ENCODE assay signal across 1 fruit fly cellular context in genomic region chr3L:21644607-21645006, dm6.
TF ChIP-seq lines count a peak whose summit lies in the region.

Gene CG43980, plus strand, starts transcription at chr3L:21644958.

TF ChIP-seq in whole organism, embryonic, 481 proteins besides CTCF, POLR2A, EP300 and RAD21 (continued from another document):
- TF ChIP-seq grn (GFP tag; optimal IDR thresholded peaks at IDR 0.05; lab: Kevin White, UChicago): no peak
- TF ChIP-seq CG10431 (GFP tag; optimal IDR thresholded peaks at IDR 0.05; lab: Kevin White, UChicago): peak; percentile 18
- no peak for TF ChIP-seq CG18764 (GFP tag; optimal IDR thresholded peaks at IDR 0.05; lab: Kevin White, UChicago)
- peak; percentile 17; the same call in 1 of the 2 replicates for TF ChIP-seq CG13287 (GFP tag; IDR thresholded peaks at IDR 0.05; lab: Robert Waterston, UW; ENCODE audit: partially characterized antibody)
- TF ChIP-seq MESR4 (GFP tag; optimal IDR thresholded peaks at IDR 0.05; lab: Kevin White, UChicago): no peak
- peak; percentile 21 for TF ChIP-seq abd-A (tag; optimal IDR thresholded peaks at IDR 0.05; lab: Kevin White, UChicago)
- no peak for TF ChIP-seq bcd (GFP tag; optimal IDR thresholded peaks at IDR 0.05; lab: Kevin White, UChicago)
